Fruit fly (Drosophila melanogaster): ENCODE results near the gene CG18754.

The CG18754 gene

dm6 chr3R:23722680-23723372, 39.0 kb downstream of the CG18754 start, which contains the start of gene CG10365 (continued):
- TF ChIP-seq Dip2 (GFP tag; IDR thresholded peaks at IDR 0.05): no peak
- no peak for TF ChIP-seq h (optimal IDR thresholded peaks at IDR 0.05)
- peak; percentile 72 for TF ChIP-seq croc (GFP tag; conservative IDR thresholded peaks at IDR 0.05)
- no peak for TF ChIP-seq knrl (GFP tag; IDR thresholded peaks at IDR 0.05; ENCODE audit: partially characterized antibody)
- TF ChIP-seq schlank (tag; optimal IDR thresholded peaks at IDR 0.05): no peak
- peak; percentile 91 for TF ChIP-seq CG13296 (GFP tag; optimal IDR thresholded peaks at IDR 0.05)
- TF ChIP-seq dpn (GFP tag; optimal IDR thresholded peaks at IDR 0.05): peak in 1 of 2 experiments; percentile 86
- TF ChIP-seq TFAM (GFP tag; optimal IDR thresholded peaks at IDR 0.05): peak; percentile 21
- TF ChIP-seq gce (GFP tag; IDR thresholded peaks at IDR 0.05): peak; percentile 87; the same call in 2 of the 3 replicates
- TF ChIP-seq CG11247 (GFP tag; IDR thresholded peaks at IDR 0.05): peak; percentile 78
- no peak for TF ChIP-seq Mad (GFP tag; optimal IDR thresholded peaks at IDR 0.05)
- TF ChIP-seq tll (GFP tag; optimal IDR thresholded peaks at IDR 0.05): no peak
- TF ChIP-seq Adf1 (GFP tag; IDR thresholded peaks at IDR 0.05): peak; percentile 50
- TF ChIP-seq BtbVII (GFP tag; optimal IDR thresholded peaks at IDR 0.05): peak; percentile 89
- no peak for TF ChIP-seq mam (GFP tag; optimal IDR thresholded peaks at IDR 0.05)
- TF ChIP-seq CG34376 (GFP tag; optimal IDR thresholded peaks at IDR 0.05): peak; percentile 22
- TF ChIP-seq CG10321 (GFP tag; IDR thresholded peaks at IDR 0.05): peak; percentile 32; the same call in 1 of the 2 replicates
- peak; percentile 94 for TF ChIP-seq CG10147 (GFP tag; optimal IDR thresholded peaks at IDR 0.05)
- TF ChIP-seq CG4707 (GFP tag; optimal IDR thresholded peaks at IDR 0.05): no peak
- peak; percentile 3 for TF ChIP-seq CG3065 (GFP tag; optimal IDR thresholded peaks at IDR 0.05)
- no peak for TF ChIP-seq pfk (GFP tag; optimal IDR thresholded peaks at IDR 0.05)
- peak; percentile 35; the same call in 1 of the 2 replicates for TF ChIP-seq MBD-R2 (GFP tag; IDR thresholded peaks at IDR 0.05)
- no peak for TF ChIP-seq hb (GFP tag; IDR thresholded peaks at IDR 0.05; ENCODE audit: partially characterized antibody)
- peak; percentile 38; the same call in 1 of the 2 replicates for TF ChIP-seq dati (GFP tag; IDR thresholded peaks at IDR 0.05)
- TF ChIP-seq fd3F (GFP tag; optimal IDR thresholded peaks at IDR 0.05): peak; percentile 90
- no peak for TF ChIP-seq inv (GFP tag; IDR thresholded peaks at IDR 0.05; ENCODE audit: partially characterized antibody)
- no peak for TF ChIP-seq fru (optimal IDR thresholded peaks at IDR 0.05)
- TF ChIP-seq nerfin-1 (tag; optimal IDR thresholded peaks at IDR 0.05): peak; percentile 80
- TF ChIP-seq gsb-n (tag; optimal IDR thresholded peaks at IDR 0.05): peak; percentile 79
- TF ChIP-seq pzg (GFP tag; optimal IDR thresholded peaks at IDR 0.05): no peak
- no peak for TF ChIP-seq her (GFP tag; optimal IDR thresholded peaks at IDR 0.05)
- no peak for TF ChIP-seq da (GFP tag; optimal IDR thresholded peaks at IDR 0.05)
- TF ChIP-seq Poxn (GFP tag; IDR thresholded peaks at IDR 0.05): peak; percentile 54; the same call in 1 of the 2 replicates
- peak; percentile 89; the same call in 3 of the 4 replicates for TF ChIP-seq chinmo (GFP tag; IDR thresholded peaks at IDR 0.05; ENCODE audit: partially characterized antibody)
- TF ChIP-seq CG18476 (GFP tag; optimal IDR thresholded peaks at IDR 0.05): peak; percentile 58
- peak; percentile 84 for TF ChIP-seq CG2712 (tag; optimal IDR thresholded peaks at IDR 0.05)
- TF ChIP-seq sens (GFP tag): peak; percentile 57
- no peak for TF ChIP-seq Elba2 (GFP tag; optimal IDR thresholded peaks at IDR 0.05)
- TF ChIP-seq Atf3 (GFP tag; optimal IDR thresholded peaks at IDR 0.05): no peak
- no peak for TF ChIP-seq D (optimal IDR thresholded peaks at IDR 0.05)
- TF ChIP-seq D (GFP tag; optimal IDR thresholded peaks at IDR 0.05): peak; percentile 42
- no peak for TF ChIP-seq CG7987 (GFP tag; optimal IDR thresholded peaks at IDR 0.05)
- peak; percentile 60 for TF ChIP-seq CG1024 (GFP tag; IDR thresholded peaks at IDR 0.05)
- peak; percentile 90 for TF ChIP-seq stc (GFP tag; IDR thresholded peaks at IDR 0.05)
- TF ChIP-seq abd-A (tag; optimal IDR thresholded peaks at IDR 0.05): peak; percentile 68
- TF ChIP-seq CG15601 (tag; optimal IDR thresholded peaks at IDR 0.05): peak; percentile 70
- peak; percentile 81 for TF ChIP-seq az2 (GFP tag; optimal IDR thresholded peaks at IDR 0.05)
- no peak for TF ChIP-seq Ets97D (GFP tag; optimal IDR thresholded peaks at IDR 0.05)
- no peak for TF ChIP-seq yki (optimal IDR thresholded peaks at IDR 0.05)
- no peak for TF ChIP-seq CG14860 (GFP tag; IDR thresholded peaks at IDR 0.05; ENCODE audit: partially characterized antibody)
- TF ChIP-seq CG12942 (GFP tag; optimal IDR thresholded peaks at IDR 0.05): peak; percentile 68
